Worm (Caenorhabditis elegans) whole organism, early embryonic: ENCODE measurements around the gene rilp-1.

Experiments used
- B0310.2 ChIP-seq: sonication (generic microtip); optimal IDR thresholded peaks from 2 replicates; lab custom pipeline; 2016; ENCODE audit warnings: mild to moderate bottlenecking, missing genetic modification characterization, missing compliant biosample characterization
- aly-1 ChIP-seq: sonication (generic microtip); optimal IDR thresholded peaks from 2 replicates; lab custom pipeline; 2016; ENCODE audit warnings: missing genetic modification characterization, missing compliant biosample characterization
- ama-1 ChIP-seq: fragments of 150-350 bp; optimal IDR thresholded peaks from 2 replicates; lab custom pipeline; 2014
- ceh-13 ChIP-seq: fragments of 200-800 bp; sonication (Bioruptor generic); optimal IDR thresholded peaks from 2 replicates; lab custom pipeline; 2018; ENCODE audit warnings: mild to moderate bottlenecking, missing genetic modification characterization, missing compliant biosample characterization
- ceh-36 ChIP-seq: sonication (generic microtip); optimal IDR thresholded peaks from 2 replicates; lab custom pipeline; 2016; ENCODE audit warnings: missing genetic modification characterization, inconsistent platforms, missing compliant biosample characterization
- ets-7 ChIP-seq: sonication (generic microtip); optimal IDR thresholded peaks from 2 replicates; lab custom pipeline; 2016; ENCODE audit warnings: missing genotype, missing genetic modification characterization, missing compliant biosample characterization
- flt-1 ChIP-seq: fragments of 200-800 bp; sonication (Bioruptor generic); IDR thresholded peaks from 2 replicates; pipeline ENCODE4 v1.3.6; 2022; ENCODE audit warnings: missing genetic modification characterization, missing compliant biosample characterization
- hmbx-1 ChIP-seq: sonication (generic microtip); optimal IDR thresholded peaks from 2 replicates; lab custom pipeline; 2016; ENCODE audit warnings: mild to moderate bottlenecking, missing genetic modification characterization, missing compliant biosample characterization
- hmg-4 ChIP-seq: fragments of 200-800 bp; sonication (Bioruptor generic); optimal IDR thresholded peaks from 2 replicates; lab custom pipeline; 2018; ENCODE audit warnings: mild to moderate bottlenecking, missing genetic modification characterization, missing compliant biosample characterization
- pes-1 ChIP-seq: fragments of 200-800 bp; sonication (Bioruptor generic); IDR thresholded peaks from 2 replicates; pipeline ENCODE4 v1.3.6; 2022; ENCODE audit warnings: missing genetic modification reagents, missing genetic modification characterization, missing compliant biosample characterization
- scrt-1 ChIP-seq: fragments of 200-800 bp; sonication (Bioruptor generic); IDR thresholded peaks from 2 replicates; pipeline ENCODE4 v1.3.6; 2022; ENCODE audit warnings: missing genetic modification characterization, missing compliant biosample characterization
- tbx-11 ChIP-seq: fragments of 200-800 bp; sonication (Bioruptor generic); IDR thresholded peaks from 2 replicates; pipeline ENCODE4 v1.3.6; 2022; ENCODE audit warnings: missing genetic modification characterization, missing compliant biosample characterization
- tra-4 ChIP-seq: sonication (generic microtip); optimal IDR thresholded peaks from 2 replicates; lab custom pipeline; 2017; ENCODE audit warnings: missing genetic modification characterization, missing compliant biosample characterization

The rilp-1 gene

DNA sequence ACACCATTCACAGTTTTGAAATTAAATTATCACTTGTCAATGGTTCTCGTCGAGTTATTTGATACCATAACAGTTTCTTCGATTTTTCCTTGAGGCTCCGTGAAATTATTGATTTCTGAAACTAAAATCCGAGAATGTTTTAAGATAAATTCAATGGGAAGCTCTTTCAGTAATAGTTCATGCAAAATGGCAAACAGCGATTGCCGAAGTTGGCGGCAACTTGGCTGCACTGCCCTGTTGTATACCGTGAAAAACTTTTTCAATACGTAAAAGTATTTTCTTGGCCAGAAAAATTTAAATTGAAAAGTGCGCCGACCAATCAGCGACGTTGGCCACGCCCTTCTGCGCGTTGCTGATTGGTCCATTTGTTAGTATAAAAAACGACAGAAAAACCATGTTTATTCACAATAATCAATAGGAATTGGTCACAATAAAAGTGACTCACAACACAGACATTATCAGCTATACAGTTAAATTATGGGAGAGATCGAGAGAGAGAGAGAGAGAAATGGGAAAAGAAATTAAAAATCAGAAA lies 47.0 kb downstream of the rilp-1 start:
- TF ChIP-seq ceh-36 (tag; lab: Kevin White, UChicago) = no peak
- no peak for TF ChIP-seq tra-4 (tag; lab: Kevin White, UChicago)
- no peak for TF ChIP-seq ama-1 (lab: Kevin White, UChicago)
- TF ChIP-seq tbx-11 (GFP tag; lab: Robert Waterston, UW) = no peak
- no peak for TF ChIP-seq B0310.2 (tag; lab: Kevin White, UChicago)
- no peak for TF ChIP-seq hmg-4
- TF ChIP-seq flt-1 (GFP tag; lab: Robert Waterston, UW) = no peak

ce11 chrIII:3692516-3692915 lies 56.6 kb downstream of the rilp-1 start:
- TF ChIP-seq hmg-4 = no peak
- no peak for TF ChIP-seq pes-1
- no peak for TF ChIP-seq aly-1 (tag; lab: Kevin White, UChicago)
- no peak for TF ChIP-seq ceh-13
- no peak for TF ChIP-seq tra-4 (tag; lab: Kevin White, UChicago)
- no peak for TF ChIP-seq hmbx-1 (tag; lab: Kevin White, UChicago)
- no peak for TF ChIP-seq ets-7 (tag; lab: Kevin White, UChicago)
- no peak for TF ChIP-seq scrt-1 (GFP tag; lab: Robert Waterston, UW)
